Fruit fly (Drosophila melanogaster): ENCODE results near the gene Wdr92.

- TF ChIP-seq Dll (optimal IDR thresholded peaks at IDR 0.05) = no peak
- no peak for TF ChIP-seq usp (GFP tag; optimal IDR thresholded peaks at IDR 0.05)
- TF ChIP-seq psq (optimal IDR thresholded peaks at IDR 0.05) = no peak
- peak in 1 of 2 experiments; percentile 64 for TF ChIP-seq EcR (GFP tag; optimal IDR thresholded peaks at IDR 0.05)
- TF ChIP-seq pan (optimal IDR thresholded peaks at IDR 0.05) = no peak
- no peak for TF ChIP-seq CG8478 (optimal IDR thresholded peaks at IDR 0.05)
These were observed 39.4 kb downstream of the Wdr92 start for dm6 chr3L:17947296-17947713.

Data from whole organism.